Worm (Caenorhabditis elegans) whole organism, L4 larva: Measurements from ENCODE around the gene C28C12.1.

Source experiments
- ama-1 ChIP-seq: fragments of 150-350 bp; optimal IDR thresholded peaks from 2 replicates; lab custom pipeline; 2014; ENCODE audit warnings: inconsistent platforms, mixed read lengths
- ctbp-1 ChIP-seq: fragments of 200-800 bp; sonication (Bioruptor generic); IDR thresholded peaks from 2 replicates; pipeline ENCODE4 v1.3.6; 2022; ENCODE audit warnings: missing genetic modification reagents, missing genetic modification characterization, missing compliant biosample characterization
- daf-16 ChIP-seq, 3 experiments: sonication (generic microtip); optimal IDR thresholded peaks; 2 replicates each; lab custom pipeline; 2016 to 2017; ENCODE audit warnings: missing genetic modification characterization in 3 of 3, missing genetic modification reagents in 3 of 3, mild to moderate bottlenecking in 2 of 3, missing compliant biosample characterization in 2 of 3, missing biosample characterization in 1 of 3, moderate library complexity in 1 of 3
- hlh-30 ChIP-seq: sonication (generic microtip); optimal IDR thresholded peaks from 2 replicates; lab custom pipeline; 2017; ENCODE audit warnings: antibody characterized with exemption, mild to moderate bottlenecking, missing genetic modification characterization, missing compliant biosample characterization; ENCODE audit not compliant: insufficient read depth
- lin-39 ChIP-seq: fragments of 150-350 bp; optimal IDR thresholded peaks from 2 replicates; lab custom pipeline; 2014; ENCODE audit warnings: missing biosample characterization, missing genetic modification reagents, missing genetic modification characterization
- vab-7 ChIP-seq: fragments of 200-800 bp; sonication (Bioruptor generic); IDR thresholded peaks from 2 replicates; pipeline ENCODE4 v1.3.6; 2022; ENCODE audit warnings: missing genetic modification reagents, missing genetic modification characterization, missing compliant biosample characterization

DNA sequence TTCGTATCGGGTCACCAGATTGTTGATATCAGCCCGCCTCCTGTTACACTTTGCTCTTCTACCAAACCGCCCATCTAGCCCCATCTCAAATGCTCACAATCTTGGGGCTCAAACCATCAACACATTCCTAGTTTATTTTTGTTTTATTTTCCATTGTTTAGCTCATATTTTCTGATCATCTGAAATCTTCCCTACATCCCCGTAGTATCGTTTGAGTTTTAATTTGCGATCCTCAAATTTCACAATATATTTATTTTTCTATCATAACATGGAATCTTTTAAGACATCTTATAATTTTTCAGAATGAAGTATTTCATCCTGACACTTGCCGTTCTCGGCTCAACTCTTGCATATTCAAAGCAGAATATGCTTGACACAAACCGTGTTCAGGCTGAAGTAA is 24.6 kb upstream of the C28C12.1 start, which contains the start of gene spp-10:
- TF ChIP-seq ama-1 (lab: Kevin White, UChicago) (no peak), vab-7 (GFP tag; lab: Robert Waterston, UW) (no peak), daf-16 (GFP tag; optimal IDR thresholded peaks at IDR 0.05; lab: Kevin White, UChicago) (peak in 1 of 2 experiments; percentile 3), daf-16 (tag; optimal IDR thresholded peaks at IDR 0.05; lab: Kevin White, UChicago) (no peak), hlh-30 (tag; lab: Kevin White, UChicago) (no peak), ctbp-1 (GFP tag; lab: Robert Waterston, UW) (no peak), lin-39 (tag; lab: Kevin White, UChicago) (no peak)
